Fruit fly (Drosophila melanogaster): Measurements from ENCODE around the gene Pus1.

The Pus1 gene

DNA sequence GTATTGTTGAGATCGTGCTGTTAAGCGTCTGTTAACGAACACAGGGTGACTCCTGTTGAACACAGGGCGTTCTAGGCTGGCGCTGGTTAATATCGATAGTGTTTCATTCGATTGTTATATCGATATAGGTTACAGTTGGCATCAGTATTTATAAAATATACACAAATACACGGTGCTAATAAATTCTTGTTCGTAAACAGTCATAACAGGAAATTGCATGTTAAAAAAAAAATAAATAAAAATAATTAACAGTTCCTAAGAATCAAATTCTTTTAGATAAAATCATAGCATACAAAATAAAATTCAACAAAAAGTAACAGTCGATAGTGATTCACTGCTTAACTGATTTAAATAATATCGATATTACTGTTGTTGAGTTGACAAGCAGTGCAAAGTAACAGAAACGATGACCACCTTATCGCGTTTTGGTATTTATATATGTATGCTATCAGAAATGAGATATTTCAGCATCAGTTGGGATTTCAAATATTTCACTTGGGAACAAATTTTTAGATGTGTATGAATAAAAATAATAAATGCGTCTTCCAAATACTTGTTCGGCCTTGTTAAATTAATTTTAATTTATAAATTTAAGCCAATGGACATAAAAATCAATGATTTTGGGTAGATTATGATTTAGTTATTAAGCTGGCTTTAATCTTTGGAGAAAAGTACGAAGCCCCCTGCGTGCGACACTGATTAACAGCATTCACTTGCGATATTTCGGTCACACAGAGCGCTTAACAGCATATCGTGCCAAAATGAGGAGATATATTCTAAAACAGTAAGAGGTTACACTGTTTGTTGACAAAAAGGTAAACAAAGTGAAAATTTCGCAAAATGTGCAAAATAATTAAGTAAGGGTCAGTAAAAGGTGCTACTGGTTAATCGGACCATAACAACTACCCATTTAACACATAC is 42.5 kb upstream of the Pus1 start, which contains the start of the genes Pi3K92E and Lrrk (continued):
- no peak for TF ChIP-seq run (tag; optimal IDR thresholded peaks at IDR 0.05)
- TF ChIP-seq CG1233 (GFP tag; optimal IDR thresholded peaks at IDR 0.05), result peak; percentile 39
- peak; percentile 84 for TF ChIP-seq CG42726 (GFP tag; IDR thresholded peaks at IDR 0.05; ENCODE audit: partially characterized antibody)
- no peak for TF ChIP-seq CG18764 (GFP tag; optimal IDR thresholded peaks at IDR 0.05)
- TF ChIP-seq CG11723 (GFP tag; optimal IDR thresholded peaks at IDR 0.05), result no peak
- TF ChIP-seq HHEX (GFP tag; optimal IDR thresholded peaks at IDR 0.05), result peak; percentile 1
- TF ChIP-seq CG2129 (GFP tag; IDR thresholded peaks at IDR 0.05; ENCODE audit: partially characterized antibody), result peak; percentile 67
- TF ChIP-seq CG14710 (tag; optimal IDR thresholded peaks at IDR 0.05), result peak; percentile 29
- no peak for TF ChIP-seq Sry-β (GFP tag; optimal IDR thresholded peaks at IDR 0.05)
- TF ChIP-seq nerfin-1 (tag; optimal IDR thresholded peaks at IDR 0.05), result no peak
- TF ChIP-seq CG4617 (GFP tag; optimal IDR thresholded peaks at IDR 0.05; ENCODE audit: borderline replicate concordance), result no peak
- TF ChIP-seq CG17359 (tag; optimal IDR thresholded peaks at IDR 0.05), result peak; percentile 21
- TF ChIP-seq CG11504 (tag; optimal IDR thresholded peaks at IDR 0.05), result no peak
- TF ChIP-seq zen2 (GFP tag; IDR thresholded peaks at IDR 0.05; ENCODE audit: partially characterized antibody), result peak; percentile 78; the same call in 2 of the 3 replicates
- no peak for TF ChIP-seq nau (GFP tag; optimal IDR thresholded peaks at IDR 0.05)
- TF ChIP-seq CG3726 (GFP tag; IDR thresholded peaks at IDR 0.05), result no peak
- TF ChIP-seq pho (GFP tag; optimal IDR thresholded peaks at IDR 0.05), result no peak
- no peak for TF ChIP-seq CG8388 (GFP tag; optimal IDR thresholded peaks at IDR 0.05)
- TF ChIP-seq CG9932 (GFP tag; IDR thresholded peaks at IDR 0.05), result peak; percentile 55; the same call in 1 of the 2 replicates
- TF ChIP-seq inv (GFP tag; IDR thresholded peaks at IDR 0.05; ENCODE audit: partially characterized antibody), result peak; percentile 83
- TF ChIP-seq ewg (GFP tag; optimal IDR thresholded peaks at IDR 0.05), result no peak
- TF ChIP-seq sens (GFP tag), result peak; percentile 57
- no peak for TF ChIP-seq Nf-YB (GFP tag; optimal IDR thresholded peaks at IDR 0.05)
- no peak for TF ChIP-seq hkb (optimal IDR thresholded peaks at IDR 0.05)
- TF ChIP-seq hkb (GFP tag; IDR thresholded peaks at IDR 0.05), result 0 out of 2 replicates have a peak, but pooled peaks have one; percentile 5
- no peak for TF ChIP-seq h (optimal IDR thresholded peaks at IDR 0.05)
- TF ChIP-seq CG1529 (GFP tag; optimal IDR thresholded peaks at IDR 0.05), result no peak
- TF ChIP-seq tll (GFP tag; optimal IDR thresholded peaks at IDR 0.05), result no peak
- no peak for TF ChIP-seq aop (GFP tag; IDR thresholded peaks at IDR 0.05)
- TF ChIP-seq CG3838 (GFP tag; optimal IDR thresholded peaks at IDR 0.05), result no peak
- TF ChIP-seq repo (GFP tag; optimal IDR thresholded peaks at IDR 0.05), result no peak
- peak; percentile 93 for TF ChIP-seq CG16813 (GFP tag; IDR thresholded peaks at IDR 0.05; ENCODE audit: partially characterized antibody)
- no peak for TF ChIP-seq Doc2 (GFP tag; IDR thresholded peaks at IDR 0.05)
- TF ChIP-seq MBD-R2 (GFP tag; IDR thresholded peaks at IDR 0.05), result 0 out of 2 replicates have a peak, but pooled peaks have one; percentile 5
- TF ChIP-seq fd102C (GFP tag; optimal IDR thresholded peaks at IDR 0.05), result no peak
- no peak for TF ChIP-seq chn (GFP tag; optimal IDR thresholded peaks at IDR 0.05)
- TF ChIP-seq ERR (GFP tag; optimal IDR thresholded peaks at IDR 0.05), result no peak
- no peak for TF ChIP-seq Dbx (GFP tag; IDR thresholded peaks at IDR 0.05)
- TF ChIP-seq sna (GFP tag; IDR thresholded peaks at IDR 0.05; ENCODE audit: partially characterized antibody), result peak; percentile 88
- no peak for TF ChIP-seq CG16779 (GFP tag; IDR thresholded peaks at IDR 0.05)
- peak; percentile 24; the same call in 1 of the 2 replicates for TF ChIP-seq lmd (GFP tag; IDR thresholded peaks at IDR 0.05)
- no peak for TF ChIP-seq crp (GFP tag; optimal IDR thresholded peaks at IDR 0.05)
- TF ChIP-seq Hr78 (GFP tag; optimal IDR thresholded peaks at IDR 0.05), result no peak
- TF ChIP-seq Xbp1 (GFP tag; optimal IDR thresholded peaks at IDR 0.05), result no peak
- TF ChIP-seq NC2α (GFP tag; optimal IDR thresholded peaks at IDR 0.05), result no peak
- TF ChIP-seq Oaz (GFP tag; IDR thresholded peaks at IDR 0.05), result no peak
- TF ChIP-seq CG17912 (GFP tag; optimal IDR thresholded peaks at IDR 0.05), result peak; percentile 53
- TF ChIP-seq CG32532 (GFP tag; IDR thresholded peaks at IDR 0.05), result peak; percentile 28; the same call in 1 of the 2 replicates

Measured in whole organism, embryonic.